Worm (Caenorhabditis elegans): ENCODE results near the gene K06A4.2.

- TF ChIP-seq ceh-2 (tag; optimal IDR thresholded peaks at IDR 0.05) (no peak), fkh-10 (GFP tag; optimal IDR thresholded peaks at IDR 0.05) (no peak), ceh-9 (tag; optimal IDR thresholded peaks at IDR 0.05) (no peak), pha-4 (tag; optimal IDR thresholded peaks at IDR 0.05) (no peak), ceh-45 (GFP tag; IDR thresholded peaks at IDR 0.05) (no peak)
Measured at ce11 chrV:9473924-9474323, 10.1 kb upstream of the K06A4.2 start.
